Fruit fly (Drosophila melanogaster) whole organism, embryonic: ENCODE results near the gene CG7739.

Experiments used
- CG15514 ChIP-seq: fragments of 200-800 bp; sonication (Bioruptor generic); optimal IDR thresholded peaks from 3 replicates; lab custom pipeline; 2017; ENCODE audit warnings: missing biosample characterization, missing genetic modification characterization, mild to moderate bottlenecking, moderate library complexity, missing genetic modification reagents
- CG4404 ChIP-seq: fragments of 200-800 bp; sonication (Bioruptor generic); IDR thresholded peaks from 2 replicates; pipeline ENCODE4 v1.3.6; 2022; ENCODE audit warnings: missing biosample characterization, missing genetic modification characterization
- E2f1 ChIP-seq: fragments of 200-800 bp; sonication (Bioruptor generic); IDR thresholded peaks from 2 replicates; pipeline ENCODE4 v1.3.6; 2022; ENCODE audit warnings: missing biosample characterization, missing genetic modification characterization
- dimm ChIP-seq: fragments of 200-800 bp; sonication (Bioruptor generic); IDR thresholded peaks from 2 replicates; pipeline ENCODE4 v1.3.6; 2022; ENCODE audit warnings: missing biosample characterization, missing genetic modification characterization
- gro ChIP-seq: fragments of 200-800 bp; sonication (Bioruptor generic); optimal IDR thresholded peaks from 2 replicates; lab custom pipeline; 2016; ENCODE audit warnings: missing biosample characterization, missing genetic modification characterization
- hb ChIP-seq: fragments of 200-800 bp; sonication (Bioruptor generic); IDR thresholded peaks from 3 replicates; pipeline ENCODE4 v1.3.6; 2022; ENCODE audit warnings: missing biosample characterization, missing genetic modification characterization; ENCODE audit not compliant: partially characterized antibody
- pfk ChIP-seq: fragments of 200-800 bp; sonication (Bioruptor generic); optimal IDR thresholded peaks from 2 replicates; lab custom pipeline; 2018; ENCODE audit warnings: missing biosample characterization, mild to moderate bottlenecking, missing genetic modification characterization, moderate library complexity
- tap ChIP-seq: fragments of 200-800 bp; optimal IDR thresholded peaks from 3 replicates; lab custom pipeline; 2019; ENCODE audit warnings: missing biosample characterization, mild to moderate bottlenecking, missing genetic modification characterization, moderate library complexity

DNA sequence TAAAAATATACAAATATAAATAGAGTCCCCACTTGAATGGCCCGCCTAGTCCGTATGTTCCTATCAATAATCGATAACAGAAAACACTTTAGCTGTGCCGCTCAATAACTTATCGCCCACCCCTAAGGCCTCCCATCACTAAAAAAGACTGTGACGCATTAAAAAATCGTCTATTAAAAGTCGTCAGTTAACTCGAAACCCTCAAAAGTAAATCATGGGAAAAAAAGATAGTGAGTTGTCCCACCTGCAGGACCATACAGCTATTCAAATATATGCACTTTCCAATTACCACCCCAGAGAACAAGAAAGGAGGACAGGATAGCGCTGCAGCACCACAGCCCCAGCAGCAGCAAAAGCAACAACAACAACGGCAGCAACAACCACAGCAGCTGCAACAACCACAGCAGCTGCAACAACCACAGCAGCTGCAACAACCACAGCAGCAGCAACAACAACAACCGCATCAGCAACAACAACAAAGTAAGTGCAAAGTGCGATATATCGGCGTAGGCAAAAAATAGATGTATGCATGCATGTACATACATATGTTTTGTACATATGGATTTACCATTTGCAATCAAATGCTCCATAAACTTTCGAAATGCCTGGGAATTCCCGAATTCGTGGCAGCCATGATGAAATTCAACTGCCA is 8.7 kb downstream of the CG7739 start, which contains the start of gene AGO2:
- TF ChIP-seq CG15514 (GFP tag; lab: Kevin White, UChicago): peak; percentile 66
- peak; percentile 68; the same call in 2 of the 3 replicates for TF ChIP-seq hb (GFP tag; lab: Robert Waterston, UW)
- no peak for TF ChIP-seq pfk (GFP tag; lab: Kevin White, UChicago)
- no peak for TF ChIP-seq E2f1 (GFP tag; lab: Robert Waterston, UW)
- no peak for TF ChIP-seq CG4404
- no peak for TF ChIP-seq tap (tag; lab: Kevin White, UChicago)
- no peak for TF ChIP-seq dimm (GFP tag; lab: Robert Waterston, UW)
- TF ChIP-seq gro (GFP tag; lab: Kevin White, UChicago): no peak
